Worm (Caenorhabditis elegans): ENCODE data around the gene wdr-62.

- TF ChIP-seq nhr-6 (tag; optimal IDR thresholded peaks at IDR 0.05) (no peak), unc-62 (GFP tag; optimal IDR thresholded peaks at IDR 0.05) (no peak), R02D3.7 (tag; optimal IDR thresholded peaks at IDR 0.05) (no peak), dmd-4 (tag; optimal IDR thresholded peaks at IDR 0.05) (no peak), nhr-23 (tag; optimal IDR thresholded peaks at IDR 0.05) (no peak), snpc-4 (tag; optimal IDR thresholded peaks at IDR 0.05) (no peak), ztf-11 (tag; optimal IDR thresholded peaks at IDR 0.05) (no peak), alr-1 (tag; optimal IDR thresholded peaks at IDR 0.05) (no peak)
These were observed 47.8 kb downstream of the wdr-62 start, which contains the start of gene K06A4.7 for ce11 chrV:9491440-9492160.

Data from whole organism, L2 larva.